Fruit fly (Drosophila melanogaster): Measurements from ENCODE around the gene Las.

DNA sequence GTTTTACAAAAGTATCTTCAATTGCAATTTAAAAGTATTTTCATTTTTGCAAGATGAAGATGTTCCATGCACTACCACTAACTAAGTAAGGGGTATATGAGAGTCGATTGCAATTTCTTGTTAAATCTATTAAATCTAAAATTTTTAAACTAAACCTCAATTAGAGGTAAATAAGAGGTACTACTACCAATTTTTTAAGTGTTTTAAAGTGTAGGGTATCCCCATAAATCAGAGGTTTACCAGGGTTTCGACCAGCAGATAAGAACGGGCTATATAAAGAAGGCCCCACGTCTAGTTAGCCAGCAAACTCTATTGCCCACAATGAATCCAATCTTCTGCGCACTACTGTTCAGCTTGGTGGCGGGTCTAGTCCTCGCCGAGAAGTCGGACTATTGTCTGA, 28.2 kb upstream of the Las start, which contains the start of gene mag:
- TF ChIP-seq CG13204 (GFP tag; optimal IDR thresholded peaks at IDR 0.05) = no peak
- no peak for TF ChIP-seq CG17806 (tag; optimal IDR thresholded peaks at IDR 0.05)
- TF ChIP-seq CG32121 (GFP tag; IDR thresholded peaks at IDR 0.05) = no peak
- no peak for TF ChIP-seq CG10348 (GFP tag; IDR thresholded peaks at IDR 0.05)
- no peak for TF ChIP-seq CG14655 (GFP tag; optimal IDR thresholded peaks at IDR 0.05)
- TF ChIP-seq CG12605 (GFP tag; IDR thresholded peaks at IDR 0.05) = no peak
- TF ChIP-seq D1 (tag; optimal IDR thresholded peaks at IDR 0.05) = no peak
- TF ChIP-seq rn (GFP tag; IDR thresholded peaks at IDR 0.05) = no peak
- TF ChIP-seq Pif1A (GFP tag; optimal IDR thresholded peaks at IDR 0.05) = no peak
- no peak for TF ChIP-seq EcR (GFP tag; optimal IDR thresholded peaks at IDR 0.05)
